Fruit fly (Drosophila melanogaster) whole organism, prepupa: ENCODE data around the gene Osbp.

Experiments used
- CG10631 ChIP-seq: fragments of 200-800 bp; sonication (Bioruptor generic); optimal IDR thresholded peaks from 2 replicates; lab custom pipeline; 2016; ENCODE audit warnings: missing biosample characterization, missing genetic modification characterization
- CG10669 ChIP-seq: fragments of 200-800 bp; sonication (Bioruptor generic); optimal IDR thresholded peaks from 3 replicates; lab custom pipeline; 2018; ENCODE audit warnings: missing biosample characterization, mild to moderate bottlenecking, missing genetic modification characterization, moderate library complexity
- CG11294 ChIP-seq: fragments of 200-800 bp; sonication (Bioruptor generic); IDR thresholded peaks from 2 replicates; pipeline ENCODE4 v1.3.6; 2022; ENCODE audit warnings: missing biosample characterization, missing genetic modification characterization
- CG11762 ChIP-seq: fragments of 200-800 bp; sonication (Bioruptor generic); optimal IDR thresholded peaks from 3 replicates; lab custom pipeline; 2016; ENCODE audit warnings: missing biosample characterization, missing genetic modification characterization; ENCODE audit not compliant: insufficient read depth
- CG11902 ChIP-seq: fragments of 200-800 bp; sonication (Bioruptor generic); optimal IDR thresholded peaks from 3 replicates; lab custom pipeline; 2016; ENCODE audit warnings: missing biosample characterization, missing genetic modification characterization
- CG1621 ChIP-seq: fragments of 200-800 bp; sonication (Bioruptor generic); optimal IDR thresholded peaks from 3 replicates; lab custom pipeline; 2018; ENCODE audit warnings: missing biosample characterization, mild to moderate bottlenecking, missing genetic modification characterization
- CG16779 ChIP-seq: fragments of 200-800 bp; sonication (Bioruptor generic); optimal IDR thresholded peaks from 3 replicates; lab custom pipeline; 2017; ENCODE audit warnings: missing biosample characterization, mild to moderate bottlenecking, missing genetic modification characterization
- CG3032 ChIP-seq: fragments of 200-800 bp; optimal IDR thresholded peaks from 2 replicates; lab custom pipeline; 2019; ENCODE audit warnings: missing biosample characterization, mild to moderate bottlenecking, missing genetic modification characterization, moderate library complexity
- CG31627 ChIP-seq: fragments of 200-800 bp; sonication (Bioruptor generic); optimal IDR thresholded peaks from 3 replicates; lab custom pipeline; 2016; ENCODE audit warnings: missing biosample characterization, missing genetic modification characterization
- CG34406 ChIP-seq: fragments of 200-800 bp; sonication (Bioruptor generic); optimal IDR thresholded peaks from 3 replicates; lab custom pipeline; 2016; ENCODE audit warnings: missing biosample characterization, missing genetic modification characterization
- CG3919 ChIP-seq: fragments of 200-800 bp; sonication (Bioruptor generic); optimal IDR thresholded peaks from 3 replicates; lab custom pipeline; 2016; ENCODE audit warnings: missing biosample characterization, missing genetic modification characterization
- CG4318 ChIP-seq: fragments of 200-800 bp; sonication (Bioruptor generic); optimal IDR thresholded peaks from 3 replicates; lab custom pipeline; 2017; ENCODE audit warnings: missing biosample characterization, mild to moderate bottlenecking, missing genetic modification characterization
- CG6163 ChIP-seq: fragments of 200-800 bp; sonication (Bioruptor generic); IDR thresholded peaks from 3 replicates; pipeline ENCODE4 v1.3.6; 2022; ENCODE audit warnings: missing biosample characterization, missing genetic modification characterization
- CG6276 ChIP-seq: fragments of 200-800 bp; sonication (Bioruptor generic); optimal IDR thresholded peaks from 2 replicates; lab custom pipeline; 2017; ENCODE audit warnings: missing biosample characterization, mild to moderate bottlenecking, missing genetic modification characterization
- CG6792 ChIP-seq: fragments of 200-800 bp; sonication (Bioruptor generic); optimal IDR thresholded peaks from 3 replicates; lab custom pipeline; 2016; ENCODE audit warnings: missing biosample characterization, missing genetic modification characterization
- CG6808 ChIP-seq: fragments of 200-800 bp; sonication (Bioruptor generic); optimal IDR thresholded peaks from 3 replicates; lab custom pipeline; 2017; ENCODE audit warnings: missing biosample characterization, missing genetic modification characterization, mild to moderate bottlenecking, moderate library complexity, missing genetic modification reagents
- CG6854 ChIP-seq: fragments of 200-800 bp; sonication (Bioruptor generic); optimal IDR thresholded peaks from 2 replicates; lab custom pipeline; 2017; ENCODE audit warnings: missing biosample characterization, mild to moderate bottlenecking, missing genetic modification characterization
- CG7368 ChIP-seq: fragments of 200-800 bp; sonication (Bioruptor generic); optimal IDR thresholded peaks from 3 replicates; lab custom pipeline; 2016; ENCODE audit warnings: missing biosample characterization, missing genetic modification characterization
- CG8319 ChIP-seq: fragments of 200-800 bp; sonication (Bioruptor generic); optimal IDR thresholded peaks from 3 replicates; lab custom pipeline; 2016; ENCODE audit warnings: missing biosample characterization, missing genetic modification characterization
- CG8632 ChIP-seq: fragments of 200-800 bp; sonication (Bioruptor generic); optimal IDR thresholded peaks from 3 replicates; lab custom pipeline; 2016; ENCODE audit warnings: missing biosample characterization, missing genetic modification characterization
- CG9139 ChIP-seq: fragments of 200-800 bp; sonication (Bioruptor generic); optimal IDR thresholded peaks from 3 replicates; lab custom pipeline; 2017; ENCODE audit warnings: missing biosample characterization, mild to moderate bottlenecking, missing genetic modification characterization
- Eip75B ChIP-seq: fragments of 200-800 bp; sonication (Bioruptor generic); optimal IDR thresholded peaks from 3 replicates; lab custom pipeline; 2016; ENCODE audit warnings: missing biosample characterization, missing genetic modification characterization
- Eip78C ChIP-seq: fragments of 200-800 bp; sonication (Bioruptor generic); peaks from one replicate; lab custom pipeline; 2016; ENCODE audit warnings: missing biosample characterization, missing genetic modification characterization
- Eip93F ChIP-seq: fragments of 200-800 bp; sonication (Bioruptor generic); optimal IDR thresholded peaks from 2 replicates; lab custom pipeline; 2016; ENCODE audit warnings: missing biosample characterization, mild to moderate bottlenecking, missing genetic modification characterization
- Ets21C ChIP-seq: fragments of 200-800 bp; sonication (Bioruptor generic); optimal IDR thresholded peaks from 3 replicates; lab custom pipeline; 2016; ENCODE audit warnings: missing biosample characterization, missing genetic modification characterization
- Ets96B ChIP-seq: fragments of 200-800 bp; optimal IDR thresholded peaks from 2 replicates; lab custom pipeline; 2019; ENCODE audit warnings: missing biosample characterization, mild to moderate bottlenecking, missing genetic modification characterization, moderate library complexity
- Gug ChIP-seq: fragments of 200-800 bp; sonication (Bioruptor generic); IDR thresholded peaks from 2 replicates; pipeline ENCODE4 v1.3.6; 2022; ENCODE audit warnings: missing biosample characterization, missing genetic modification characterization
- Hr38 ChIP-seq: sonication (Bioruptor generic); optimal IDR thresholded peaks from 2 replicates; lab custom pipeline; 2016; ENCODE audit warnings: missing biosample characterization, missing genetic modification characterization
- Hr39 ChIP-seq: fragments of 200-800 bp; sonication (Bioruptor generic); optimal IDR thresholded peaks from 2 replicates; lab custom pipeline; 2016; ENCODE audit warnings: missing biosample characterization, missing genetic modification characterization
- Hr4 ChIP-seq: fragments of 200-800 bp; sonication (Bioruptor generic); optimal IDR thresholded peaks from 3 replicates; lab custom pipeline; 2016; ENCODE audit warnings: missing biosample characterization, missing genetic modification characterization
- Met ChIP-seq: fragments of 200-800 bp; sonication (Bioruptor generic); optimal IDR thresholded peaks from 3 replicates; lab custom pipeline; 2016; ENCODE audit warnings: missing biosample characterization, missing genetic modification characterization
- OdsH ChIP-seq: fragments of 200-800 bp; sonication (Bioruptor generic); optimal IDR thresholded peaks from 3 replicates; lab custom pipeline; 2016; ENCODE audit warnings: missing biosample characterization, missing genetic modification characterization
- Smox ChIP-seq: fragments of 200-800 bp; sonication (Bioruptor generic); optimal IDR thresholded peaks from 3 replicates; lab custom pipeline; 2016; ENCODE audit warnings: missing biosample characterization, missing genetic modification characterization
- Sox102F ChIP-seq: fragments of 200-800 bp; sonication (Bioruptor generic); optimal IDR thresholded peaks from 2 replicates; lab custom pipeline; 2016; ENCODE audit warnings: missing biosample characterization, mild to moderate bottlenecking, missing genetic modification characterization
- Sox14 ChIP-seq: fragments of 200-800 bp; sonication (Bioruptor generic); optimal IDR thresholded peaks from 3 replicates; lab custom pipeline; 2016; ENCODE audit warnings: missing biosample characterization, missing genetic modification characterization
- achi ChIP-seq: fragments of 200-800 bp; sonication (Bioruptor generic); optimal IDR thresholded peaks from 3 replicates; lab custom pipeline; 2016; ENCODE audit warnings: missing biosample characterization, missing genetic modification characterization
- acj6 ChIP-seq: fragments of 200-800 bp; sonication (Bioruptor generic); optimal IDR thresholded peaks from 3 replicates; lab custom pipeline; 2016; ENCODE audit warnings: missing biosample characterization, missing genetic modification characterization
- cyc ChIP-seq: fragments of 200-800 bp; sonication (Bioruptor generic); optimal IDR thresholded peaks from 3 replicates; lab custom pipeline; 2016; ENCODE audit warnings: missing biosample characterization, missing genetic modification characterization
- dac ChIP-seq: fragments of 200-800 bp; sonication (Bioruptor generic); optimal IDR thresholded peaks from 2 replicates; lab custom pipeline; 2017; ENCODE audit warnings: missing biosample characterization, mild to moderate bottlenecking, missing genetic modification characterization
- dsx ChIP-seq: fragments of 200-800 bp; optimal IDR thresholded peaks from 3 replicates; lab custom pipeline; 2019; ENCODE audit warnings: missing biosample characterization, mild to moderate bottlenecking, missing genetic modification characterization, moderate library complexity; ENCODE audit not compliant: poor library complexity, severe bottlenecking
- eg ChIP-seq: fragments of 200-800 bp; sonication (Bioruptor generic); IDR thresholded peaks from 3 replicates; pipeline ENCODE4 v1.3.6; 2022; ENCODE audit warnings: missing biosample characterization, missing genetic modification characterization
- esn ChIP-seq: fragments of 200-800 bp; sonication (Bioruptor generic); optimal IDR thresholded peaks from 2 replicates; lab custom pipeline; 2016; ENCODE audit warnings: missing biosample characterization, mild to moderate bottlenecking, missing genetic modification characterization, moderate library complexity
- fd59A ChIP-seq: fragments of 200-800 bp; sonication (Bioruptor generic); optimal IDR thresholded peaks from 2 replicates; lab custom pipeline; 2017; ENCODE audit warnings: missing biosample characterization, mild to moderate bottlenecking, missing genetic modification characterization, missing genetic modification reagents
- fd85E ChIP-seq: fragments of 200-800 bp; sonication (Bioruptor generic); optimal IDR thresholded peaks from 3 replicates; lab custom pipeline; 2016; ENCODE audit warnings: missing biosample characterization, missing genetic modification characterization
- fkh ChIP-seq: fragments of 200-800 bp; sonication (Bioruptor generic); optimal IDR thresholded peaks from 3 replicates; lab custom pipeline; 2017; ENCODE audit warnings: missing biosample characterization, mild to moderate bottlenecking, missing genetic modification characterization, moderate library complexity
- lz ChIP-seq: fragments of 200-800 bp; sonication (Bioruptor generic); optimal IDR thresholded peaks from 3 replicates; lab custom pipeline; 2016; ENCODE audit warnings: missing biosample characterization, missing genetic modification characterization
- net ChIP-seq: fragments of 200-800 bp; sonication (Bioruptor generic); optimal IDR thresholded peaks from 3 replicates; lab custom pipeline; 2016; ENCODE audit warnings: missing biosample characterization, missing genetic modification characterization
- pdm3 ChIP-seq: fragments of 200-800 bp; sonication (Bioruptor generic); optimal IDR thresholded peaks from 3 replicates; lab custom pipeline; 2016; ENCODE audit warnings: missing biosample characterization, missing genetic modification characterization
- salr ChIP-seq, 2 experiments: fragments of 200-800 bp; sonication (Bioruptor generic); optimal IDR thresholded peaks; 3 replicates each; lab custom pipeline; 2016 to 2018; ENCODE audit warnings: missing biosample characterization in 2 of 2, missing genetic modification characterization in 2 of 2, mild to moderate bottlenecking in 1 of 2
- ss ChIP-seq, 2 experiments: fragments of 200-800 bp; sonication (Bioruptor generic); optimal IDR thresholded peaks; 2 replicates in 1 of 2; 3 replicates in 1 of 2; lab custom pipeline; 2017 to 2018; ENCODE audit warnings: mild to moderate bottlenecking in 2 of 2, missing biosample characterization in 2 of 2, missing genetic modification characterization in 2 of 2, moderate library complexity in 1 of 2
- svp ChIP-seq: fragments of 200-800 bp; sonication (Bioruptor generic); peaks from one replicate; lab custom pipeline; 2016; ENCODE audit warnings: missing biosample characterization, missing genetic modification characterization
- topi ChIP-seq: fragments of 200-800 bp; sonication (Bioruptor generic); optimal IDR thresholded peaks from 3 replicates; lab custom pipeline; 2016; ENCODE audit warnings: missing biosample characterization, missing genetic modification characterization
- vri ChIP-seq: fragments of 200-800 bp; sonication (Bioruptor generic); optimal IDR thresholded peaks from 3 replicates; lab custom pipeline; 2016; ENCODE audit warnings: missing biosample characterization, mild to moderate bottlenecking, missing genetic modification characterization

The Osbp gene

dm6 chr3R:24962470-24962869, 24.4 kb upstream of the Osbp start:
- no peak for TF ChIP-seq dac (GFP tag; lab: Kevin White, UChicago)
- peak; percentile 53 for TF ChIP-seq topi (GFP tag; lab: Kevin White, UChicago)
- TF ChIP-seq Sox102F (GFP tag; lab: Kevin White, UChicago), result peak; percentile 57
- TF ChIP-seq CG8632 (GFP tag; lab: Kevin White, UChicago), result peak; percentile 22
- TF ChIP-seq Hr38 (GFP tag; lab: Kevin White, UChicago), result no peak
- TF ChIP-seq fkh (GFP tag; lab: Kevin White, UChicago), result no peak
- peak; percentile 60 for TF ChIP-seq esn (GFP tag; lab: Kevin White, UChicago)
- TF ChIP-seq CG10669, result no peak
- 0 out of 3 replicates have a peak, but pooled peaks have one; percentile 37 for TF ChIP-seq CG6163
- peak; percentile 22 for TF ChIP-seq Sox14 (GFP tag; lab: Kevin White, UChicago)
- TF ChIP-seq CG11762 (GFP tag; lab: Kevin White, UChicago), result no peak
- TF ChIP-seq Ets21C (GFP tag; lab: Kevin White, UChicago), result peak; percentile 37
- TF ChIP-seq CG4318 (GFP tag; lab: Kevin White, UChicago), result no peak
- TF ChIP-seq CG16779, result no peak
- TF ChIP-seq dsx (GFP tag; lab: Kevin White, UChicago), result no peak
- peak; percentile 32 for TF ChIP-seq pdm3
- peak; percentile 54 for TF ChIP-seq Eip78C (GFP tag; lab: Kevin White, UChicago)
- TF ChIP-seq Eip75B (GFP tag; lab: Kevin White, UChicago), result no peak
- no peak for TF ChIP-seq Gug (GFP tag; lab: Robert Waterston, UW)
- TF ChIP-seq CG11902, result peak; percentile 23
- TF ChIP-seq eg (GFP tag; lab: Robert Waterston, UW), result no peak
- TF ChIP-seq CG34406 (GFP tag; lab: Kevin White, UChicago), result peak; percentile 11
- TF ChIP-seq CG9139 (GFP tag; lab: Kevin White, UChicago), result no peak
- no peak for TF ChIP-seq salr (GFP tag; optimal IDR thresholded peaks at IDR 0.05; lab: Kevin White, UChicago)
- TF ChIP-seq ss (GFP tag; optimal IDR thresholded peaks at IDR 0.05; lab: Kevin White, UChicago), result no peak
- TF ChIP-seq CG10631 (GFP tag; lab: Kevin White, UChicago), result no peak
- peak; percentile 59 for TF ChIP-seq cyc (GFP tag; lab: Kevin White, UChicago)
- TF ChIP-seq CG6792 (GFP tag; lab: Kevin White, UChicago), result peak; percentile 34
- TF ChIP-seq CG6276, result no peak
- TF ChIP-seq CG7368 (GFP tag; lab: Kevin White, UChicago), result no peak
- no peak for TF ChIP-seq Eip93F (GFP tag; lab: Kevin White, UChicago)
- TF ChIP-seq lz (GFP tag; lab: Kevin White, UChicago), result peak; percentile 45
- peak; percentile 38 for TF ChIP-seq vri (GFP tag; lab: Kevin White, UChicago)
- TF ChIP-seq achi (GFP tag; lab: Kevin White, UChicago), result peak; percentile 27
- peak; percentile 22 for TF ChIP-seq acj6 (GFP tag; lab: Kevin White, UChicago)
- no peak for TF ChIP-seq fd59A
- no peak for TF ChIP-seq CG8319 (GFP tag; lab: Kevin White, UChicago)
- no peak for TF ChIP-seq CG6808
- peak; percentile 70 for TF ChIP-seq Met (GFP tag; lab: Kevin White, UChicago)
- peak; percentile 32 for TF ChIP-seq OdsH (GFP tag; lab: Kevin White, UChicago)
- TF ChIP-seq Hr4 (GFP tag; lab: Kevin White, UChicago), result peak; percentile 18
- no peak for TF ChIP-seq net (GFP tag; lab: Kevin White, UChicago)
- TF ChIP-seq Ets96B (tag; lab: Kevin White, UChicago), result no peak
- peak; percentile 42 for TF ChIP-seq CG3919 (GFP tag; lab: Kevin White, UChicago)
- TF ChIP-seq Smox (GFP tag; lab: Kevin White, UChicago), result peak; percentile 61
- peak; percentile 80 for TF ChIP-seq svp
- peak; percentile 65 for TF ChIP-seq Hr39 (GFP tag; lab: Kevin White, UChicago)
- no peak for TF ChIP-seq CG3032 (tag; lab: Kevin White, UChicago)
- no peak for TF ChIP-seq CG6854
- TF ChIP-seq fd85E (GFP tag; lab: Kevin White, UChicago), result no peak
- TF ChIP-seq CG31627 (GFP tag; lab: Kevin White, UChicago), result peak; percentile 63
- TF ChIP-seq CG11294 (GFP tag; lab: Robert Waterston, UW), result no peak
- TF ChIP-seq CG1621 (tag; lab: Kevin White, UChicago), result no peak
